Worm (Caenorhabditis elegans): Measurements from ENCODE around the gene T06D8.2.

Gene T06D8.2

ce11 chrII:11200234-11200755 lies 26.2 kb upstream of the T06D8.2 start (continued):
- TF ChIP-seq hif-1 (tag; optimal IDR thresholded peaks at IDR 0.05) (no peak), mep-1 (tag; optimal IDR thresholded peaks at IDR 0.05) (peak; percentile 24), hlh-11 (tag; optimal IDR thresholded peaks at IDR 0.05) (peak; percentile 9)

- no peak for TF ChIP-seq lin-29 (GFP tag; IDR thresholded peaks at IDR 0.05)
- peak in 1 of 2 experiments; percentile 50 for TF ChIP-seq unc-62 (GFP tag; optimal IDR thresholded peaks at IDR 0.05 in 1 of 2)
- TF ChIP-seq unc-62 (tag; optimal IDR thresholded peaks at IDR 0.05): no peak
Measured at ce11 chrII:11202581-11203271, 23.8 kb upstream of the T06D8.2 start, which contains the start of gene srap-1. Gene srap-1, plus strand, starts transcription at chrII:11203221.

- TF ChIP-seq attf-4 (tag; optimal IDR thresholded peaks at IDR 0.05) (no peak), unc-39 (tag; optimal IDR thresholded peaks at IDR 0.05) (no peak), daf-19 (GFP tag; conservative IDR thresholded peaks at IDR 0.05) (no peak), nhr-41 (GFP tag; IDR thresholded peaks at IDR 0.05) (no peak), dmd-9 (GFP tag; IDR thresholded peaks at IDR 0.05) (no peak), sdz-12 (GFP tag; optimal IDR thresholded peaks at IDR 0.05) (no peak), nhr-11 (tag; optimal IDR thresholded peaks at IDR 0.05) (no peak), ceh-20 (GFP tag; IDR thresholded peaks at IDR 0.05) (no peak), pqm-1 (tag; optimal IDR thresholded peaks at IDR 0.05) (no peak), D1046.2 (GFP tag; IDR thresholded peaks at IDR 0.05) (no peak), mxl-3 (GFP tag; optimal IDR thresholded peaks at IDR 0.05) (no peak), mep-1 (tag; optimal IDR thresholded peaks at IDR 0.05) (no peak), F37D6.2 (tag; optimal IDR thresholded peaks at IDR 0.05) (no peak), pha-4 (GFP tag; IDR thresholded peaks at IDR 0.05) (no peak), pha-4 (tag; optimal IDR thresholded peaks at IDR 0.05) (no peak), snpc-4 (tag; optimal IDR thresholded peaks at IDR 0.05) (no peak), dpl-1 (GFP tag; optimal IDR thresholded peaks at IDR 0.05) (no peak), egl-27 (tag; optimal IDR thresholded peaks at IDR 0.05) (no peak), zfp-3 (GFP tag; conservative IDR thresholded peaks at IDR 0.05) (no peak)
Measured at ce11 chrII:11204731-11205130, 21.7 kb upstream of the T06D8.2 start.

ce11 chrII:11205783-11206182 lies 20.7 kb upstream of the T06D8.2 start:
- TF ChIP-seq F10B5.3 (tag; optimal IDR thresholded peaks at IDR 0.05): no peak
- TF ChIP-seq nhr-28 (tag; optimal IDR thresholded peaks at IDR 0.05): peak; percentile 46
- TF ChIP-seq daf-16 (GFP tag; optimal IDR thresholded peaks at IDR 0.05): no peak
- TF ChIP-seq daf-16 (tag; optimal IDR thresholded peaks at IDR 0.05): no peak
- TF ChIP-seq madf-9 (GFP tag; conservative IDR thresholded peaks at IDR 0.05): no peak
- TF ChIP-seq lin-29 (GFP tag; IDR thresholded peaks at IDR 0.05): no peak
- TF ChIP-seq ceh-44 (GFP tag; IDR thresholded peaks at IDR 0.05): no peak
- no peak for TF ChIP-seq lin-1 (GFP tag; IDR thresholded peaks at IDR 0.05)

- TF ChIP-seq dmd-9 (GFP tag; IDR thresholded peaks at IDR 0.05): 0 out of 2 replicates have a peak, but pooled peaks have one; percentile 19
- peak; percentile 80 for TF ChIP-seq set-16 (GFP tag; IDR thresholded peaks at IDR 0.05)
- TF ChIP-seq hmg-1.1 (GFP tag; IDR thresholded peaks at IDR 0.05): peak; percentile 33; the same call in 1 of the 2 replicates
- peak; percentile 39; the same call in 1 of the 2 replicates for TF ChIP-seq T26A8.4 (GFP tag; IDR thresholded peaks at IDR 0.05)
- peak; percentile 38 for TF ChIP-seq lim-7 (GFP tag; IDR thresholded peaks at IDR 0.05)
- peak; percentile 38; the same call in 1 of the 2 replicates for TF ChIP-seq mxl-2 (GFP tag; conservative IDR thresholded peaks at IDR 0.05)
- TF ChIP-seq egl-43 (GFP tag; IDR thresholded peaks at IDR 0.05): peak; percentile 52; the same call in 1 of the 2 replicates
Measured at ce11 chrII:11211661-11212060, 14.8 kb upstream of the T06D8.2 start.
